Worm (Caenorhabditis elegans): Measurements from ENCODE around the gene fbxc-15.

- TF ChIP-seq W03F9.2 (tag; optimal IDR thresholded peaks at IDR 0.05), result no peak
- TF ChIP-seq dao-5 (tag; optimal IDR thresholded peaks at IDR 0.05), result no peak
- TF ChIP-seq him-1 (tag; optimal IDR thresholded peaks at IDR 0.05), result no peak
Measured at ce11 chrII:938549-938948, 40.7 kb upstream of the fbxc-15 start, which contains the start of gene R07C3.3.

Measured in whole organism, L4/young adult.